Fruit fly (Drosophila melanogaster) whole organism: ENCODE measurements around the gene CG1544.

Source experiments
- CG8478 ChIP-seq: fragments of >200 bp; optimal IDR thresholded peaks from 2 replicates; lab custom pipeline; 2018; ENCODE audit warnings: inconsistent platforms
- pan ChIP-seq: fragments of >200 bp; optimal IDR thresholded peaks from 2 replicates; lab custom pipeline; 2017
- psq ChIP-seq: fragments of >200 bp; optimal IDR thresholded peaks from 2 replicates; lab custom pipeline; 2017
- usp ChIP-seq: fragments of >200 bp; optimal IDR thresholded peaks from 2 replicates; lab custom pipeline; 2017; ENCODE audit warnings: missing biosample characterization, missing genetic modification characterization, mixed read lengths

dm6 chr3R:31221337-31222047 lies 24.8 kb downstream of the CG1544 start:
- TF ChIP-seq usp (no peak), pan (lab: Kevin White, UChicago) (no peak), CG8478 (no peak), psq (no peak)
